Worm (Caenorhabditis elegans) whole organism, L4/young adult: ENCODE data around the gene T20D4.11.

ENCODE experiments used
- dao-5 ChIP-seq: sonication (generic microtip); optimal IDR thresholded peaks from 2 replicates; lab custom pipeline; 2016; ENCODE audit warnings: missing genotype, missing genetic modification characterization, moderate library complexity, missing compliant biosample characterization
- him-1 ChIP-seq: sonication (generic microtip); optimal IDR thresholded peaks from 2 replicates; lab custom pipeline; 2016; ENCODE audit warnings: missing genotype, missing genetic modification reagents, missing genetic modification characterization, missing compliant biosample characterization

- no peak for TF ChIP-seq him-1 (tag; lab: Kevin White, UChicago)
- TF ChIP-seq dao-5 (tag; lab: Kevin White, UChicago) = no peak
Observed at ce11 chrV:3388299-3388698, 10.2 kb upstream of the T20D4.11 start.
